Fruit fly (Drosophila melanogaster): ENCODE data around the gene BTBD9.

The BTBD9 gene

DNA sequence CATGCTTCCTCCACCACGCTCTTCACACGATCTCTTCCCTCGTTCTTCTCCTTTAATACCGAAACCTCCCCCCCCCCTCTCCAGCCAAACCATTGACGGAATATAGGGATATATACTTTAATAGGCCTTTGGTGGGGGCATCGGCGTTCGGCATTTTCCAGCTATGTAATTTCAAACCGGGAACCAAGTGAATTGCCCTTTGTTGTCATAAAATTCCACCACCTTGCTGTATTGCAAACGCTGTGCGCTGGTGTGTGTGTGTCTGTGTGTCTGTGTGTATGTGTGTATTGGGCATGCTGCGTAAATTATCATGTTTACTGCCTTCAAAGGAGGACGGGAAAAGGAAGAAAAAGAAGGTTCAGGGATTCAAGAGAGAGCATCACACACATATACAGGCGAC is 37.0 kb upstream of the BTBD9 start:
- no peak for TF ChIP-seq CG8478 (optimal IDR thresholded peaks at IDR 0.05)
- no peak for TF ChIP-seq EcR (GFP tag; optimal IDR thresholded peaks at IDR 0.05)
- TF ChIP-seq usp (GFP tag; optimal IDR thresholded peaks at IDR 0.05): no peak
- TF ChIP-seq Dll (optimal IDR thresholded peaks at IDR 0.05): no peak
- TF ChIP-seq psq (optimal IDR thresholded peaks at IDR 0.05): no peak
- TF ChIP-seq pan (optimal IDR thresholded peaks at IDR 0.05): no peak

DNA sequence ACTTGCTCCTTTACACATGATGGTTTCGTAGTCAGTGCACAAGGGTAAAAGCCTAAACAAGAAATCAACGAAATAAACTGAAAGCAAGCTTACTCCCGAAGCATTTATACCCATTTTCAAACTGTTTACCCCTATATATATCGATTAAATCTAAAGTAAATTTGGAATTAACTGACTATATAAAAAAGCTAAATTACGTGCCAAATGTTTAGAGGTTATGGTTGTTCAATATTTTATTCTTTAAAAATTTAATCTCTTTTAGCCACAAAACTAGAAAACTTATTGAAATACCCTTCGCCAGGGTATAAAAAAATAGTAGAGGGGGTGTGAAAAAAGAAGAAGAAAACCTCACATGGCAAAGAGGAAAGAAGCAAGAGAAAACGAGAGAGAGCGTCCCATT is 36.5 kb upstream of the BTBD9 start:
- TF ChIP-seq usp (GFP tag; optimal IDR thresholded peaks at IDR 0.05) (no peak), EcR (GFP tag; optimal IDR thresholded peaks at IDR 0.05) (no peak)

DNA sequence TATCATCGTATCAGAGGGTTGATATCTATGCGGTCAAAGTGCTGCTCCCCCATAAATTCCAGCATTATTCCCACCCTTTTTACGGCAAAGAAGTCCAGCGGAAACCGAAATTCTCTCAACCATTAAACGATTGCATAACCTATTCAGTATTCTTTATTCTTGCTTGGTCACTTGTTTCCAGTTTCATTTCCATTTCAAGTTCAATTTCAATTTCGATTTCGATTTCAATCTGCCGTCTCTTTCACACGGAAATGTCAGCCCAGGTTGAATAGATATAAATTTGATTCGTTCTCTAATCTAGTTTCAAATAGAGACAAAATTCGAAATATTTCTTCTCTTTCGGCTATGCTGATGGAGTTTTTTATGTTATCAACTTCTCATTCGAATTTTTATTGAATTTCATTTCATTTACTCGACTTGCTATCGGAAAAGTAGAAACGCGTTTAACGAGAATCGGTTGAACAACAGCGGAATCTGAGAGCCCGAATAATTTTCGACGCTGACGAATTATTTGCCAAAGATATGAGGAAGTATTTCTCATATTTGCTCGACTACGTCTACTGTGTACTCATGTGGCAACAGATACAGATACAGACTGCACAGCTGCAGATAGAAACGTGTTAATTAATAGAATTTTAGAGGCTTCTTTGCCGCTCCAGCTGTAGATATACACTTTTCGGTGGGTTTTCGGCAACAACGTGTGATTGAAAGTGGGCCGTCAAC is 35.4 kb upstream of the BTBD9 start:
- TF ChIP-seq usp (GFP tag; optimal IDR thresholded peaks at IDR 0.05): no peak
- no peak for TF ChIP-seq pan (optimal IDR thresholded peaks at IDR 0.05)
- TF ChIP-seq CG8478 (optimal IDR thresholded peaks at IDR 0.05): no peak
- TF ChIP-seq psq (optimal IDR thresholded peaks at IDR 0.05): no peak
- TF ChIP-seq Dll (optimal IDR thresholded peaks at IDR 0.05): no peak
- TF ChIP-seq EcR (GFP tag; optimal IDR thresholded peaks at IDR 0.05): no peak

DNA sequence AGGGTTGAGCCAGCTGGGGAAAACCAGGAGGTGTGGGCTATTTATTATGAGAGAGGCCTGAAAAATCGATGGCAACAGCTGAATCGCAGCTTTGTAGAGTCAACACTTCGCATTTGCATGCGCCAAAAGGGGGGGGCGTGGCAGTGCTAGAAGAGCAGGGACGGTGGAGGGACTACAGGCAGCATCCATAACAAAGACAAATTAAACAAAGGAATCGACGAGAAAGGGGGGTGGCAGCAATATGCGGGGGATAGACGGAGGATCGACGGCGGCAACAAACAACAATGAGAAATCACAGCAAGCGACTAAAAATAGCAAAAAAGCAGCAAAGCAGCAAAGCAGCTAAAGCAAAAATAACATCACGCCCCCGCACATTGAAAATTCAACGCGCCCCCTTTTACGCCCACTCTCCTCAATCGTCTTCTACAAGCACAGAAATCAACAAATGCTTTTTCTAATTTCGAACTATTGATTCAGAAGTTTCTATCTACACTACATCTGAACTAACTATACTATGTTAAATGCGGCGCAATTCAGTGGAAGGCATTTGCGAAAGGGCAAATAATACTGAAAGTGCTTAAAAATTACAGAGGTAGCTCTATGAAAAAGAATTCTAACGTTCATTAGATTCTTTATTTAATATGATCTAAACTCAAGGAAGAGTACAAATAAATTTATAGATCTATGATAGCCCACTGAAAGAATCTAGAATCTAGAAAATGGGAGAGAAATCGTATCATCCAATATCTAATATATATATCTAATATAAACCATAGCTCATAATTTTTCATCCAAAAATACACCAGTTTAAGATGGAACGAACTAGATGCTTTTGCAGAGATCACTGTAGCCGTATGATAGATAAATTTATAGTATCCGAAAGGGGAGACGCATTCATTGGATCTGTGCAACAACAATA is 33.3 kb upstream of the BTBD9 start:
- TF ChIP-seq Dll (optimal IDR thresholded peaks at IDR 0.05) (no peak), usp (GFP tag; optimal IDR thresholded peaks at IDR 0.05) (no peak), CG8478 (optimal IDR thresholded peaks at IDR 0.05) (no peak), pan (optimal IDR thresholded peaks at IDR 0.05) (no peak), EcR (GFP tag; optimal IDR thresholded peaks at IDR 0.05) (no peak), psq (optimal IDR thresholded peaks at IDR 0.05) (no peak)

DNA sequence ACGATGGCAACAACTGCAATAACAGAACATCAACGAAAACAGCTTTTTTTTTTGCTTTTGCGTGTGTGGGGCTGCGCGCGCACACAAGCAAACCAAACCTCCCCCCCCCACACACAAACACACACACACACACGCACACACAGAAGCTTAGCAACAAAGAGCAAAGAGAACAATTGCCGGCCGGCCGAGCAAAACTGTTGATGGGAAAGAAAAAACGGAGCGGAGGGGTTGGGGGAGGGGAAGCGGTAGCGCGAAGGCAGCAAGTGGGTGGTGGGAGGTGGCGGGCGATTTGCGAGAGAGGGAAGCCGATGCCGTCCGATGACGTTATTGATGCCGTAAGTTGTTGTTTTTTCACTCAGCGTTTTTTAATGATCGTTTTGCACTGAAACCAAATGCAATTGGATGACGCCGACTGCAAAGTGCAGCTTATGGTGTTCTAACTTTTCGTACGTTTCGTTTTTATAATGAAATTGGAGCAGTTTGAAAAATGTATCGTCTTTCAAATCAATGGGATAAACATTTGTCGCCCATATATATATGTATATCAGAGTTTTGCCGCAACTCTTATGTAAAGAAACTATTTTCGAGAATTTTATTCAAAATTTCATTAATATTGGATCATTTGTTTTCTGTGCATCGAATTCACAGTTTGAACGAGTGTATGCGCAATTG is 32.5 kb upstream of the BTBD9 start:
- TF ChIP-seq psq (optimal IDR thresholded peaks at IDR 0.05) (no peak), Dll (optimal IDR thresholded peaks at IDR 0.05) (peak; percentile 64)

DNA sequence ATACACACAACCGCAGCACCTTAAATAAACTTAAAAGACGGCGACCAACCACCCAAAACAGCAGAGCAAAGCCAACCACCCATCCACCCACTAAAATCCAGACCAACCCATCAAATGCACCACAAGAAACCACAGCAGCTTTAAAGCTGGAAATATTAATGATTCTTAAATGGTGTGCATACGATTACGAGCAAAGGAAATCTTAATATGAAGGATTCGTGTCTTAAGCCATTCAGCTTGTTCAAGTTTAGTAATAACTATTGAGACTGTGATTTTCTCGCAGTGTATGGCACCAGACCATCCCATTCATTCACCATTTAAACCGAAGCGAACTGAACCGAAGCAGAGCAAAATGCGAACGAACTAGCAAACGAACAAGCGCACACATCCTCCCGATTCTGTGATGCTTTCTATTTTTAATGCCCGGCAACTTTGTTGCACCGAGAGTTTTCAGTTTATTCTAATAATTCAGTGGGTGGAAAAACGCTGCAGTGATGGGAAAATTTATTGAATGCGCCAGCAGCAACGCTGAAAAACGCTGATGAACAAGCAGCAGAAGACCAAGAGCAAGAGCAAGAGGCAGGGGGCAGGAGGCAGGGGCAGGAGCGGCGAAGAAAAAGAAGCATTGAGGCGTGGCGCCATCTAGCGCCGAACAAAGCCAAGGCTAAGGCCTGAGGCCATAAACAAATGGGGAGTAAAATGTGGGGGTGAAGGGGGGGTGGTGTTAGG is 30.8 kb upstream of the BTBD9 start:
- TF ChIP-seq Dll (optimal IDR thresholded peaks at IDR 0.05) (no peak), usp (GFP tag; optimal IDR thresholded peaks at IDR 0.05) (no peak), EcR (GFP tag; optimal IDR thresholded peaks at IDR 0.05) (no peak), psq (optimal IDR thresholded peaks at IDR 0.05) (no peak), CG8478 (optimal IDR thresholded peaks at IDR 0.05) (no peak)

DNA sequence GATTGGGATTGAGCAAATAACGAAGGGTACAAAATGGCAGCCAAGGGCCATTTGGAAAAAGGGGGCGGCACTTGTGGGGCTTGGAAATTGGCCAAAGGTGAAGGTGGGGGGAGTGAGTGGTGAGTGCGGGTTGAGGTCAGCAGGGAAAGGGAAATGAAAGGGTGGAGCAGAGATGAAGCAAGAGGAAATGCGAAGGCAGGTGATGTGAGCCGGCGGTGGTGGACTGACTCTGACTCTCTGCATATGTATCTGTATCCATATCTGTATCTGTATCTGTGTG is 30.2 kb upstream of the BTBD9 start:
- TF ChIP-seq usp (GFP tag; optimal IDR thresholded peaks at IDR 0.05): no peak
- TF ChIP-seq Dll (optimal IDR thresholded peaks at IDR 0.05): peak; percentile 48
- TF ChIP-seq psq (optimal IDR thresholded peaks at IDR 0.05): no peak

DNA sequence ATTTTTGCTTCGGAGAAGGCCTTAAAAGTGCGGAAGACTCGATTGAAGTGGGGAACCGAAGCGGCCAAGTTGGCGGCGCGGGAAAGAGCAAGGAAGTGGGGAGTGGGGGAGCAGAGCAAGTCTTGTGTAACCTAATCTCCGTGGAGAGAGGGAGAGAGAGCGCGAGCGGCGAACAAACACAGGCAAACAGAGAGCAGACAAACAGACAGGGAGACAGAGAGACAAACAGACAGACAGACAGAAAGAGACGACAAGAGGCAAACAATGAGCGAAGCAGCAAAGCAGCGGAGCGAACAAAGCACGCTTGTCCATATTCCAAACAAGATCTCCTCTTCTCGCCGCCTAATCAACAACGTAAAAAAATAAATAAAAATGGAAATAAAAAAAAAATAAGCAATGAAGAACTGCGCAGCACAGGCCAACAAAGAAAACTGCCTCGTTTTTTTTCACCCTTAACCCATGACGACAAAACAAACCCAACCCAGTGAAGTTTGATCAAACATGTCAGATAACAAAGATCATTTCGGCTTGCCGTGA is 29.4 kb upstream of the BTBD9 start:
- TF ChIP-seq usp (GFP tag; optimal IDR thresholded peaks at IDR 0.05) (no peak), Dll (optimal IDR thresholded peaks at IDR 0.05) (peak; percentile 57), CG8478 (optimal IDR thresholded peaks at IDR 0.05) (no peak), pan (optimal IDR thresholded peaks at IDR 0.05) (no peak), psq (optimal IDR thresholded peaks at IDR 0.05) (no peak), EcR (GFP tag; optimal IDR thresholded peaks at IDR 0.05) (no peak)

DNA sequence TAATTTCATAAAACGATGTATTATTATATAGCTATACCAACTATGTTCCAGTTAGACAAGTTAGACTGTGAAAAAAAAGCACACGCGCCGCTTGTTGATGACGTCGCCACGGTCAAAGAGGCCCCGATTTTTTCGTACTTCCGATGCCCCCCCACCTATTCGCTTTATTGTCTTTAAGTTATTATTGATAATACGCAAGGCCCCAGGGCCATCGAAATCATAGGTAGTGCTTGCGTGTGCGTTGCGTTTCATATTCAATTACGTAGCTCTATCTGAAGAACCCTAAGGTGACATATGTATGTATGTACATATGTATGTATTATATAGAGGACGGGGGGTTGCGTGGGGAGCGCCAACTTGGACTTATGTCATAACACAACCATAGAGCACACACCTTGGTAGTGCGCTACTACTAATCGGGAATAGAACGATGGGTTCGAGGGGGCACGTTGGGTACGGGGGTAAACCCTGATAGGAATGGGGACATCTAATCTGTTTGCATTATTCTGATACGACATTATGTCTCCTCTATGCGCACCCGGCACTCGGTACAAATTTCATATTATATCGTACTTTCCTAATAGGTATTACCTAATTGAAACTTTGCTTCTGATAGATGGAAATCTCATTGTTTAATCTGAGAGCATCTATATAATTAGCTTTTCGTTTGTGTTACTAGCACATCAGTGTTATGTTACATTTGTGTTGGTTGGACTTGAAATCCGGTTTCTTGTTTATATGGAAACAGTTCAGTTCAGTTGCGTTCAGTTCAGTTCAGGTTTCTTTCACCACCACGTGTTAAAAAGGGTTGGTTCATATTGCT is 28.5 kb upstream of the BTBD9 start:
- TF ChIP-seq CG8478 (optimal IDR thresholded peaks at IDR 0.05): no peak
- no peak for TF ChIP-seq EcR (GFP tag; optimal IDR thresholded peaks at IDR 0.05)
- no peak for TF ChIP-seq pan (optimal IDR thresholded peaks at IDR 0.05)
- TF ChIP-seq psq (optimal IDR thresholded peaks at IDR 0.05): no peak
- no peak for TF ChIP-seq Dll (optimal IDR thresholded peaks at IDR 0.05)
- TF ChIP-seq usp (GFP tag; optimal IDR thresholded peaks at IDR 0.05): no peak

DNA sequence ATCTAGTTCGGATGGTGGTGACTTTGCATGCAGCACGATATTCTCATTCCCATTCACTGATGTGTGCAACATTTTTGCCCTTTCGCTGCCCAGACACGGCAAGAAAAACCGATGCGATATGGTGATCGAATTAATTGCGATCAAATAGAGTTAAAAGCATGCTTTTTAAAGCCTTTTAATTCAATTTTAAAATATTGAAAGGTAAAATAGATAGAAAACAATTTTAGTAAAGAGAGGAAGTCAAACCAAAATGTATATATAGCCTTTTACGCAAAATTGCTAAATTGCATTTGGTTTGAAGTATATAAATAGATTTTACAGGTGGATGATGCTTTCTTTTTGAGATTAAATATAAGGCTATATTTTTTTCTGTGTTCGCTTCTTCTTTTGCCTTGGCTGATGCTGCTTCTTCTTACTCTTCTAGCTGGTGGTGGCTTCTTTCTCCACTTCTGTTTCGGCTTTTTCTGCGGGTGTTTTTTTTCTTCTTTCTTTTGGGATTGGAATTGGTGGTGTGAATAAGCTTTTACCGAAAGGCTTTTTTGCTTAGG is 27.3 kb upstream of the BTBD9 start:
- no peak for TF ChIP-seq psq (optimal IDR thresholded peaks at IDR 0.05)
- no peak for TF ChIP-seq Dll (optimal IDR thresholded peaks at IDR 0.05)
- TF ChIP-seq usp (GFP tag; optimal IDR thresholded peaks at IDR 0.05): no peak
- TF ChIP-seq EcR (GFP tag; optimal IDR thresholded peaks at IDR 0.05): no peak
- no peak for TF ChIP-seq CG8478 (optimal IDR thresholded peaks at IDR 0.05)
- no peak for TF ChIP-seq pan (optimal IDR thresholded peaks at IDR 0.05)

All from whole organism.